Fruit fly (Drosophila melanogaster) whole organism, adult: Measurements from ENCODE around the gene Sec23.

ENCODE experiments used
- CG11617 ChIP-seq: fragments of 200-800 bp; sonication (Bioruptor generic); optimal IDR thresholded peaks from 2 replicates; lab custom pipeline; 2017; ENCODE audit warnings: mild to moderate bottlenecking, missing biosample characterization, missing genetic modification reagents, missing genetic modification characterization
- CG12768 ChIP-seq: fragments of 200-800 bp; sonication (Bioruptor generic); optimal IDR thresholded peaks from 2 replicates; lab custom pipeline; 2017; ENCODE audit warnings: missing biosample characterization, missing genetic modification characterization, mild to moderate bottlenecking, moderate library complexity, missing genetic modification reagents
- CG14711 ChIP-seq: fragments of 200-800 bp; sonication (Bioruptor generic); optimal IDR thresholded peaks from 2 replicates; lab custom pipeline; 2018; ENCODE audit warnings: missing biosample characterization, mild to moderate bottlenecking, missing genetic modification characterization, moderate library complexity
- CG1620 ChIP-seq: fragments of 200-800 bp; sonication (Bioruptor generic); optimal IDR thresholded peaks from 2 replicates; lab custom pipeline; 2016; ENCODE audit warnings: missing biosample characterization, missing genetic modification characterization
- CG33017 ChIP-seq: fragments of 200-800 bp; sonication (Bioruptor generic); optimal IDR thresholded peaks from 2 replicates; lab custom pipeline; 2018; ENCODE audit warnings: missing biosample characterization, mild to moderate bottlenecking, missing genetic modification characterization, moderate library complexity
- CG5204 ChIP-seq: fragments of 200-800 bp; sonication (Bioruptor generic); optimal IDR thresholded peaks from 2 replicates; lab custom pipeline; 2016; ENCODE audit warnings: missing biosample characterization, missing genetic modification characterization
- CG7045 ChIP-seq: fragments of 200-800 bp; sonication (Bioruptor generic); optimal IDR thresholded peaks from 2 replicates; lab custom pipeline; 2017; ENCODE audit warnings: missing biosample characterization, mild to moderate bottlenecking, missing genetic modification characterization
- CG7101 ChIP-seq: fragments of 200-800 bp; sonication (Bioruptor generic); optimal IDR thresholded peaks from 2 replicates; lab custom pipeline; 2018; ENCODE audit warnings: missing biosample characterization, mild to moderate bottlenecking, missing genetic modification characterization, moderate library complexity
- Clk ChIP-seq: fragments of 200-800 bp; sonication (Bioruptor generic); optimal IDR thresholded peaks from 2 replicates; lab custom pipeline; 2017; ENCODE audit warnings: missing biosample characterization, missing genetic modification characterization
- Crg-1 ChIP-seq: fragments of 200-800 bp; sonication (Bioruptor generic); optimal IDR thresholded peaks from 2 replicates; lab custom pipeline; 2016; ENCODE audit warnings: missing biosample characterization, missing genetic modification characterization
- Hr96 ChIP-seq: fragments of 200-800 bp; sonication (Bioruptor generic); optimal IDR thresholded peaks from 2 replicates; lab custom pipeline; 2016; ENCODE audit warnings: missing biosample characterization, missing genetic modification characterization
- Mnt ChIP-seq: fragments of 200-800 bp; sonication (Bioruptor generic); optimal IDR thresholded peaks from 2 replicates; lab custom pipeline; 2016; ENCODE audit warnings: missing biosample characterization, mild to moderate bottlenecking, missing genetic modification characterization
- bab1 ChIP-seq: fragments of 200-800 bp; sonication (Bioruptor generic); optimal IDR thresholded peaks from 3 replicates; lab custom pipeline; 2019; ENCODE audit warnings: missing biosample characterization, mild to moderate bottlenecking, missing genetic modification characterization, moderate library complexity
- cic ChIP-seq: fragments of 200-800 bp; sonication (Bioruptor generic); optimal IDR thresholded peaks from 2 replicates; lab custom pipeline; 2017; ENCODE audit warnings: missing biosample characterization, mild to moderate bottlenecking, missing genetic modification characterization, moderate library complexity
- cnc ChIP-seq, 2 experiments: fragments of >200 bp; optimal IDR thresholded peaks; 2 replicates each; lab custom pipeline; 2017
- kay ChIP-seq: fragments of 200-800 bp; sonication (Bioruptor generic); peaks from one replicate; lab custom pipeline; 2016; ENCODE audit warnings: missing biosample characterization, missing genetic modification characterization, borderline replicate concordance
- ovo ChIP-seq: fragments of 200-800 bp; sonication (Bioruptor generic); optimal IDR thresholded peaks from 2 replicates; lab custom pipeline; 2016; ENCODE audit warnings: missing biosample characterization, missing genetic modification characterization
- pad ChIP-seq: fragments of 200-800 bp; sonication (Bioruptor generic); optimal IDR thresholded peaks from 3 replicates; lab custom pipeline; 2017; ENCODE audit warnings: missing biosample characterization, missing genetic modification characterization, mild to moderate bottlenecking, moderate library complexity, missing genetic modification reagents
- tj ChIP-seq: fragments of 200-800 bp; sonication (Bioruptor generic); optimal IDR thresholded peaks from 3 replicates; lab custom pipeline; 2017; ENCODE audit warnings: missing biosample characterization, mild to moderate bottlenecking, missing genetic modification characterization, moderate library complexity
- toe ChIP-seq: fragments of 200-800 bp; sonication (Bioruptor generic); optimal IDR thresholded peaks from 2 replicates; lab custom pipeline; 2016; ENCODE audit warnings: missing biosample characterization, missing genetic modification characterization

Sec23 gene

dm6 chr3R:5606477-5606876 lies 42.4 kb upstream of the Sec23 start, which contains the start of gene asl:
asl (minus strand) TSS chr3R:5606543.
- TF ChIP-seq bab1 (peak; percentile 72), tj (GFP tag; lab: Kevin White, UChicago) (no peak), Hr96 (GFP tag; lab: Kevin White, UChicago) (no peak), ovo (GFP tag; lab: Kevin White, UChicago) (no peak), CG11617 (GFP tag; lab: Kevin White, UChicago) (peak; percentile 43), CG33017 (tag; lab: Kevin White, UChicago) (peak; percentile 52), Clk (GFP tag; lab: Kevin White, UChicago) (no peak), pad (peak; percentile 32), CG12768 (GFP tag; lab: Kevin White, UChicago) (peak; percentile 11), Crg-1 (no peak), toe (GFP tag; lab: Kevin White, UChicago) (no peak), kay (no peak), cic (peak; percentile 25), cnc (optimal IDR thresholded peaks at IDR 0.05; lab: Kevin White, UChicago) (no peak), Mnt (GFP tag; lab: Kevin White, UChicago) (peak; percentile 59), CG7045 (GFP tag; lab: Kevin White, UChicago) (peak; percentile 44), CG14711 (tag; lab: Kevin White, UChicago) (peak; percentile 99), CG5204 (GFP tag; lab: Kevin White, UChicago) (no peak), CG7101 (tag; lab: Kevin White, UChicago) (peak; percentile 60), CG1620 (GFP tag; lab: Kevin White, UChicago) (peak; percentile 45)

DNA sequence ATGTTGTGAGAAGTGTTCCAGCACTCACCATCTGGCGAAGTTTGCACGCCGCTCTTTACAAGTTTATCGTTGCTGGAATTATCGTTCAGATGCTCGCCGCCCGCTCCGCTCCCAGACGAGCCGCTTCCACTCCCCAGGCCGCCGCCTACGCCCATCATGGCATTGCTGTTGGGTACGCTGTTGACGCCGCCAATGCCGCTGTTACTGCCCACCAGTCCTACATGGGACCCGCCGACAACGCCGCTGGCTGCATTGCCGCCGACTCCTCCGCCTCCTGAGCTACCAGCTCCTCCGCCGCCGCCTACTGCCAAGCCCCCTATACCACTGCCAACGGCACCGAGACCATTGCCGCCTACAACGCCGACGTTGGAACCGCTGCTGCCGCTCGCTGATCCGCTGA lies 40.4 kb upstream of the Sec23 start:
- TF ChIP-seq ovo (GFP tag; lab: Kevin White, UChicago) (no peak), CG7045 (GFP tag; lab: Kevin White, UChicago) (no peak), cic (no peak), Crg-1 (no peak), CG1620 (GFP tag; lab: Kevin White, UChicago) (no peak), Mnt (GFP tag; lab: Kevin White, UChicago) (no peak), kay (no peak), Hr96 (GFP tag; lab: Kevin White, UChicago) (no peak), CG12768 (GFP tag; lab: Kevin White, UChicago) (no peak), CG7101 (tag; lab: Kevin White, UChicago) (no peak), toe (GFP tag; lab: Kevin White, UChicago) (no peak), CG11617 (GFP tag; lab: Kevin White, UChicago) (no peak), cnc (optimal IDR thresholded peaks at IDR 0.05; lab: Kevin White, UChicago) (no peak), CG14711 (tag; lab: Kevin White, UChicago) (no peak), CG33017 (tag; lab: Kevin White, UChicago) (no peak), pad (no peak), bab1 (no peak), CG5204 (GFP tag; lab: Kevin White, UChicago) (no peak), tj (GFP tag; lab: Kevin White, UChicago) (no peak), Clk (GFP tag; lab: Kevin White, UChicago) (no peak)

DNA sequence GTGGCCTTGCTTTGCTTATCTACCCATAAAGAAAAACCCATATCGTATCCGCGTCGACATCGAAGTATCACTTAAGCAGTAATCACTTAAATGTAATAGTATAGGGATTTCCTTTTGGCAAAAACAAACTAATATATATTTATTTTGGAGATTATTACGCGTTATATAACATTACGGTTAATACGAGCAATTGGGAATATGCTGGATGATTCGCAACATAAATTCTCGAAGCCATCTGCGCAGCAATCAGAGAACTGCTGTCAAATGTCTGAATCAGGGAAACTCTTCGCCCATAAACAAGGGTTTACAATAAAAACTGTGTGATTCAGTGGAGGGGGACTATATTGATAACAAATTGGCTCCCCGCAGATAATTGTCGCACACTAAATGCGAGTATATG lies 38.2 kb upstream of the Sec23 start:
- TF ChIP-seq CG1620 (GFP tag; lab: Kevin White, UChicago) (no peak), CG14711 (tag; lab: Kevin White, UChicago) (no peak), cic (no peak), Hr96 (GFP tag; lab: Kevin White, UChicago) (no peak), kay (no peak), Mnt (GFP tag; lab: Kevin White, UChicago) (no peak), cnc (optimal IDR thresholded peaks at IDR 0.05; lab: Kevin White, UChicago) (no peak), pad (no peak), CG12768 (GFP tag; lab: Kevin White, UChicago) (no peak)

DNA sequence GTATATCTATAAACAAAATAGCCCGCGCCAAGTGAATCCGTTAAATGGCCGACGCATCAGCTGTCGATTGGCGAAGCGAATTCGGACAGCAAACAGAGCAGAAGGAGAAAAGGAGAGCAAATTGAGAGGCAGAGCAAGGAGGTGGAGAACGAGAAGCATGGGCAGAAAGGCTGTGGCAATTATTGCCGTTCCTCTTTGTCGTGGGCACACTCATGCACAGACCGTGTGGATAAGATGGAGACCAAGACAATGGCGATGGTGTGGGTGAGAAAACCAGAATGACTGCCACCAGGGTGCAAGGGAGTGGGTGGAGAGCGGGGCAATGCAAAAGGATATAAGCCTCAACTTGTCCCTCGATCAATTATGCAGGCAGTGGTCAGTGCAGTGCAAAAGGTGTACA lies 37.7 kb upstream of the Sec23 start:
- TF ChIP-seq pad (peak; percentile 0), cnc (optimal IDR thresholded peaks at IDR 0.05; lab: Kevin White, UChicago) (no peak)

dm6 chr3R:5611733-5612132 lies 37.1 kb upstream of the Sec23 start:
- TF ChIP-seq toe (GFP tag; lab: Kevin White, UChicago) (no peak), CG14711 (tag; lab: Kevin White, UChicago) (no peak), ovo (GFP tag; lab: Kevin White, UChicago) (no peak), CG33017 (tag; lab: Kevin White, UChicago) (no peak), bab1 (no peak)

dm6 chr3R:5612372-5613113 lies 36.3 kb upstream of the Sec23 start, which contains the start of gene Rga:
Rga (minus strand) TSS chr3R:5613112.
- no peak for TF ChIP-seq kay
- peak; percentile 2 for TF ChIP-seq tj (GFP tag; lab: Kevin White, UChicago)

DNA sequence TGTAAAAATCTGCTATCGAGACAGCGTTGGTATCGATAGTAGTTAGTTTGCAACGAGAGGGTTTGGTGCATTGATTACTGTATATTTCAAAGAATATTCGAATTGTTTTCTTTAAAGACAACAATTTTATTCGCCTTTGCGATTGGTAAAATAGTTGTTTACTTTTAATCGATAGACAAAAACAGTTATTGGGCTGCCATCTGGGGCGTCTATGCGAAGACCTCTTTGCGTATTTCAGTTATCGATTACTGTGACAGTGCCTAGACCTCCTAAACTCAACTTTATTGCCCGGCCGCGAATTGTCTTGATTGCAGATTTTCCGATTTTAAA lies 35.8 kb upstream of the Sec23 start, which contains the start of gene Atu:
TSS of gene Atu (plus strand) at position 245 of the 330 bp plus-strand sequence.
- TF ChIP-seq ovo (GFP tag; lab: Kevin White, UChicago) = peak; percentile 46
- peak; percentile 23 for TF ChIP-seq CG7045 (GFP tag; lab: Kevin White, UChicago)
- peak; percentile 7 for TF ChIP-seq CG12768 (GFP tag; lab: Kevin White, UChicago)
- peak; percentile 40 for TF ChIP-seq bab1
- peak; percentile 23 for TF ChIP-seq CG7101 (tag; lab: Kevin White, UChicago)
- TF ChIP-seq cnc (optimal IDR thresholded peaks at IDR 0.05; lab: Kevin White, UChicago) = no peak
- TF ChIP-seq CG11617 (GFP tag; lab: Kevin White, UChicago) = peak; percentile 59
- no peak for TF ChIP-seq CG14711 (tag; lab: Kevin White, UChicago)
- no peak for TF ChIP-seq Hr96 (GFP tag; lab: Kevin White, UChicago)
- peak; percentile 26 for TF ChIP-seq tj (GFP tag; lab: Kevin White, UChicago)
- peak; percentile 36 for TF ChIP-seq Mnt (GFP tag; lab: Kevin White, UChicago)
- peak; percentile 5 for TF ChIP-seq pad
- TF ChIP-seq Crg-1 = peak; percentile 14
